Fruit fly (Drosophila melanogaster) whole organism, embryonic: ENCODE results near the gene Tfb5.

ENCODE experiments used
- B-H1 ChIP-seq: fragments of 200-800 bp; sonication (Bioruptor generic); IDR thresholded peaks from 3 replicates; pipeline ENCODE4 v1.3.6; 2022; ENCODE audit warnings: missing biosample characterization, missing genetic modification characterization
- Bgb ChIP-seq: fragments of 200-800 bp; sonication (Bioruptor generic); IDR thresholded peaks from 2 replicates; pipeline ENCODE4 v1.3.6; 2022; ENCODE audit warnings: missing biosample characterization, missing genetic modification characterization; ENCODE audit not compliant: partially characterized antibody
- Bteb2 ChIP-seq: fragments of 200-800 bp; sonication (Bioruptor generic); optimal IDR thresholded peaks from 2 replicates; lab custom pipeline; 2016; ENCODE audit warnings: missing biosample characterization, missing genetic modification characterization
- CG10147 ChIP-seq: fragments of 200-800 bp; sonication (Bioruptor generic); optimal IDR thresholded peaks from 2 replicates; lab custom pipeline; 2019; ENCODE audit warnings: missing biosample characterization, mild to moderate bottlenecking, missing genetic modification characterization, moderate library complexity
- CG12744 ChIP-seq: fragments of 200-800 bp; sonication (Bioruptor generic); optimal IDR thresholded peaks from 2 replicates; lab custom pipeline; 2016; ENCODE audit warnings: missing biosample characterization, missing genetic modification characterization
- CG12942 ChIP-seq: fragments of 200-800 bp; sonication (Bioruptor generic); optimal IDR thresholded peaks from 3 replicates; lab custom pipeline; 2016; ENCODE audit warnings: missing biosample characterization, missing genetic modification characterization
- CG13624 ChIP-seq: fragments of 200-800 bp; sonication (Bioruptor generic); optimal IDR thresholded peaks from 2 replicates; lab custom pipeline; 2016; ENCODE audit warnings: missing biosample characterization, missing genetic modification characterization
- CG14441 ChIP-seq: fragments of 200-800 bp; sonication (Bioruptor generic); IDR thresholded peaks from 2 replicates; pipeline ENCODE4 v1.3.6; 2022; ENCODE audit warnings: missing biosample characterization, missing genetic modification characterization
- CG14860 ChIP-seq: fragments of 200-800 bp; sonication (Bioruptor generic); IDR thresholded peaks from 3 replicates; pipeline ENCODE4 v1.3.6; 2022; ENCODE audit warnings: missing biosample characterization, missing genetic modification characterization; ENCODE audit not compliant: partially characterized antibody
- CG1529 ChIP-seq: fragments of 200-800 bp; sonication (Bioruptor generic); optimal IDR thresholded peaks from 3 replicates; lab custom pipeline; 2018; ENCODE audit warnings: missing biosample characterization, missing genetic modification characterization
- CG1647 ChIP-seq: fragments of 200-800 bp; sonication (Bioruptor generic); optimal IDR thresholded peaks from 3 replicates; lab custom pipeline; 2016; ENCODE audit warnings: missing biosample characterization, missing genetic modification characterization
- CG31365 ChIP-seq: fragments of 200-800 bp; sonication (Bioruptor generic); optimal IDR thresholded peaks from 2 replicates; lab custom pipeline; 2018; ENCODE audit warnings: missing biosample characterization, mild to moderate bottlenecking, missing genetic modification characterization
- CG3163 ChIP-seq: fragments of 200-800 bp; sonication (Bioruptor generic); optimal IDR thresholded peaks from 3 replicates; lab custom pipeline; 2016; ENCODE audit warnings: missing biosample characterization, missing genetic modification characterization
- CG32772 ChIP-seq: fragments of 200-800 bp; sonication (Bioruptor generic); IDR thresholded peaks from 2 replicates; pipeline ENCODE4 v1.3.6; 2022; ENCODE audit warnings: missing biosample characterization, missing genetic modification characterization
- CG33213 ChIP-seq: fragments of 200-800 bp; sonication (Bioruptor generic); optimal IDR thresholded peaks from 3 replicates; lab custom pipeline; 2016; ENCODE audit warnings: missing biosample characterization, missing genetic modification characterization
- CG34224 ChIP-seq: fragments of 200-800 bp; sonication (Bioruptor generic); IDR thresholded peaks from 3 replicates; pipeline ENCODE4 v1.3.6; 2022; ENCODE audit warnings: missing biosample characterization, missing genetic modification characterization; ENCODE audit not compliant: partially characterized antibody
- CG3838 ChIP-seq: fragments of 200-800 bp; sonication (Bioruptor generic); optimal IDR thresholded peaks from 3 replicates; lab custom pipeline; 2016; ENCODE audit warnings: missing biosample characterization, missing genetic modification characterization
- CG43689 ChIP-seq: fragments of 200-800 bp; sonication (Bioruptor generic); IDR thresholded peaks from 2 replicates; pipeline ENCODE4 v1.3.6; 2022; ENCODE audit warnings: missing biosample characterization, missing genetic modification characterization
- CG6175 ChIP-seq: fragments of 200-800 bp; sonication (Bioruptor generic); IDR thresholded peaks from 3 replicates; pipeline ENCODE4 v1.3.6; 2022; ENCODE audit warnings: missing biosample characterization, missing genetic modification characterization
- CG7556 ChIP-seq: fragments of 200-800 bp; sonication (Bioruptor generic); optimal IDR thresholded peaks from 2 replicates; lab custom pipeline; 2017; ENCODE audit warnings: missing biosample characterization, mild to moderate bottlenecking, missing genetic modification characterization
- CG8388 ChIP-seq: fragments of 200-800 bp; sonication (Bioruptor generic); optimal IDR thresholded peaks from 2 replicates; lab custom pipeline; 2019; ENCODE audit warnings: missing biosample characterization, mild to moderate bottlenecking, missing genetic modification characterization, moderate library complexity
- CHES-1-like ChIP-seq: fragments of 200-800 bp; sonication (Bioruptor generic); optimal IDR thresholded peaks from 2 replicates; lab custom pipeline; 2016; ENCODE audit warnings: missing biosample characterization, missing genetic modification characterization
- Dp ChIP-seq: fragments of 200-800 bp; sonication (Bioruptor generic); optimal IDR thresholded peaks from 2 replicates; lab custom pipeline; 2018; ENCODE audit warnings: missing biosample characterization, mild to moderate bottlenecking, missing genetic modification characterization, moderate library complexity
- Dref ChIP-seq: fragments of 200-800 bp; sonication (Bioruptor generic); IDR thresholded peaks from 2 replicates; pipeline ENCODE4 v1.3.6; 2022; ENCODE audit warnings: missing biosample characterization, missing genetic modification characterization
- Ets97D ChIP-seq: fragments of 200-800 bp; sonication (Bioruptor generic); optimal IDR thresholded peaks from 3 replicates; lab custom pipeline; 2016; ENCODE audit warnings: missing biosample characterization, missing genetic modification characterization
- GATAe ChIP-seq: fragments of 200-800 bp; sonication (Bioruptor generic); conservative IDR thresholded peaks from 2 replicates; pipeline ENCODE4 v1.3.6; 2022; ENCODE audit warnings: missing biosample characterization, missing genetic modification characterization
- Gsc ChIP-seq: fragments of 200-800 bp; sonication (Bioruptor generic); IDR thresholded peaks from 2 replicates; pipeline ENCODE4 v1.3.6; 2022; ENCODE audit warnings: missing biosample characterization, missing genetic modification characterization
- Hey ChIP-seq: fragments of 200-800 bp; sonication (Bioruptor generic); optimal IDR thresholded peaks from 3 replicates; lab custom pipeline; 2018; ENCODE audit warnings: missing biosample characterization, mild to moderate bottlenecking, missing genetic modification characterization
- Hmr ChIP-seq: fragments of 200-800 bp; sonication (Bioruptor generic); optimal IDR thresholded peaks from 3 replicates; lab custom pipeline; 2017; ENCODE audit warnings: mild to moderate bottlenecking, missing biosample characterization, missing genetic modification reagents, missing genetic modification characterization
- NFAT ChIP-seq: fragments of 200-800 bp; sonication (Bioruptor generic); IDR thresholded peaks from 2 replicates; pipeline ENCODE4 v1.3.6; 2022; ENCODE audit warnings: missing biosample characterization, missing genetic modification characterization
- Poxn ChIP-seq: fragments of 200-800 bp; sonication (Bioruptor generic); IDR thresholded peaks from 2 replicates; pipeline ENCODE4 v1.3.6; 2022; ENCODE audit warnings: missing biosample characterization, missing genetic modification characterization
- Side ChIP-seq: fragments of 200-800 bp; sonication (Bioruptor generic); optimal IDR thresholded peaks from 2 replicates; lab custom pipeline; 2016; ENCODE audit warnings: missing biosample characterization, missing genetic modification characterization
- Sin3A ChIP-seq: fragments of >200 bp; optimal IDR thresholded peaks from 2 replicates; lab custom pipeline; 2018
- Sry-δ ChIP-seq: fragments of 200-800 bp; sonication (Bioruptor generic); optimal IDR thresholded peaks from 2 replicates; lab custom pipeline; 2016; ENCODE audit warnings: missing biosample characterization, missing genetic modification characterization
- Stat92E ChIP-seq, 3 experiments: fragments of >200 bp in 2 of 3; fragments of 200-800 bp in 1 of 3; sonication (Bioruptor generic) in 1 of 3; optimal IDR thresholded peaks; 2 replicates each; lab custom pipeline; 2017 to 2019; ENCODE audit warnings: missing biosample characterization in 3 of 3, missing genetic modification characterization in 3 of 3, mild to moderate bottlenecking in 1 of 3, moderate library complexity in 1 of 3
- Tbp ChIP-seq: fragments of >200 bp; optimal IDR thresholded peaks from 2 replicates; lab custom pipeline; 2018; ENCODE audit warnings: missing biosample characterization, missing genetic modification characterization
- al ChIP-seq: fragments of 200-800 bp; sonication (Bioruptor generic); IDR thresholded peaks from 2 replicates; pipeline ENCODE4 v1.3.6; 2022; ENCODE audit warnings: missing biosample characterization, missing genetic modification characterization
- ase ChIP-seq: fragments of 200-800 bp; sonication (Bioruptor generic); IDR thresholded peaks from 3 replicates; pipeline ENCODE4 v1.3.6; 2022; ENCODE audit warnings: missing biosample characterization, missing genetic modification characterization
- cad ChIP-seq: fragments of >200 bp; optimal IDR thresholded peaks from 2 replicates; lab custom pipeline; 2017; ENCODE audit warnings: missing biosample characterization, missing genetic modification characterization
- cg ChIP-seq: fragments of 200-800 bp; sonication (Bioruptor generic); optimal IDR thresholded peaks from 3 replicates; lab custom pipeline; 2019; ENCODE audit warnings: missing biosample characterization, mild to moderate bottlenecking, missing genetic modification characterization, moderate library complexity
- chm ChIP-seq: fragments of 200-800 bp; sonication (Bioruptor generic); IDR thresholded peaks from 2 replicates; pipeline ENCODE4 v1.3.6; 2022; ENCODE audit warnings: missing biosample characterization, missing genetic modification characterization
- dpn ChIP-seq, 2 experiments: fragments of 200-800 bp; sonication (Bioruptor generic); optimal IDR thresholded peaks; 3 replicates each; lab custom pipeline; 2016; ENCODE audit warnings: missing biosample characterization in 2 of 2, missing genetic modification characterization in 2 of 2
- dysf ChIP-seq: fragments of 200-800 bp; sonication (Bioruptor generic); IDR thresholded peaks from 3 replicates; pipeline ENCODE4 v1.3.6; 2022; ENCODE audit warnings: missing biosample characterization, missing genetic modification characterization
- gcm2 ChIP-seq: fragments of 200-800 bp; sonication (Bioruptor generic); optimal IDR thresholded peaks from 2 replicates; lab custom pipeline; 2016; ENCODE audit warnings: missing biosample characterization, missing genetic modification characterization
- gfzf ChIP-seq: fragments of 200-800 bp; sonication (Bioruptor generic); optimal IDR thresholded peaks from 2 replicates; lab custom pipeline; 2016; ENCODE audit warnings: missing biosample characterization, mild to moderate bottlenecking, missing genetic modification characterization, moderate library complexity
- gro ChIP-seq: fragments of 200-800 bp; sonication (Bioruptor generic); optimal IDR thresholded peaks from 2 replicates; lab custom pipeline; 2016; ENCODE audit warnings: missing biosample characterization, missing genetic modification characterization
- phol ChIP-seq: fragments of 200-800 bp; sonication (Bioruptor generic); optimal IDR thresholded peaks from 3 replicates; lab custom pipeline; 2018; ENCODE audit warnings: missing biosample characterization, mild to moderate bottlenecking, missing genetic modification characterization, moderate library complexity
- row ChIP-seq: fragments of 200-800 bp; sonication (Bioruptor generic); IDR thresholded peaks from 3 replicates; pipeline ENCODE4 v1.3.6; 2022; ENCODE audit warnings: missing biosample characterization, missing genetic modification characterization
- sisA ChIP-seq: fragments of 200-800 bp; sonication (Bioruptor generic); IDR thresholded peaks from 2 replicates; pipeline ENCODE4 v1.3.6; 2022; ENCODE audit warnings: missing biosample characterization, missing genetic modification characterization
- slbo ChIP-seq: fragments of 200-800 bp; sonication (Bioruptor generic); IDR thresholded peaks from 2 replicates; pipeline ENCODE4 v1.3.6; 2022; ENCODE audit warnings: missing biosample characterization, missing genetic modification characterization
- tx ChIP-seq: fragments of 200-800 bp; sonication (Bioruptor generic); optimal IDR thresholded peaks from 2 replicates; lab custom pipeline; 2016; ENCODE audit warnings: missing biosample characterization, missing genetic modification characterization

Gene Tfb5

dm6 chr2L:5009306-5010030 lies 1.2 kb downstream of the Tfb5 start, which contains the start of gene Rtnl1 (continued):
- peak; percentile 48; the same call in 1 of the 2 replicates for TF ChIP-seq chm (GFP tag; lab: Robert Waterston, UW)
- TF ChIP-seq Sin3A, result peak; percentile 95
- peak; percentile 71 for TF ChIP-seq CG13624 (GFP tag; lab: Kevin White, UChicago)
- TF ChIP-seq Ets97D, result peak; percentile 86
- TF ChIP-seq Stat92E (GFP tag; optimal IDR thresholded peaks at IDR 0.05; lab: Kevin White, UChicago), result no peak
- TF ChIP-seq Bteb2 (GFP tag; lab: Kevin White, UChicago), result peak; percentile 21
- no peak for TF ChIP-seq Hey
- TF ChIP-seq CG3838 (GFP tag; lab: Kevin White, UChicago), result no peak
- TF ChIP-seq CG14441, result no peak
- TF ChIP-seq CG43689, result no peak
- no peak for TF ChIP-seq GATAe (GFP tag; lab: Robert Waterston, UW)
- TF ChIP-seq NFAT (GFP tag; lab: Robert Waterston, UW), result peak; percentile 53; the same call in 1 of the 2 replicates
- TF ChIP-seq Sry-δ (GFP tag; lab: Kevin White, UChicago), result peak; percentile 100
- TF ChIP-seq Hmr (GFP tag; lab: Kevin White, UChicago), result peak; percentile 73
- no peak for TF ChIP-seq CG12942 (GFP tag; lab: Kevin White, UChicago)
- TF ChIP-seq Bgb (GFP tag; lab: Robert Waterston, UW), result peak; percentile 95
- TF ChIP-seq CG31365, result peak; percentile 47
- peak; percentile 69 for TF ChIP-seq Dref (GFP tag; lab: Robert Waterston, UW)
- TF ChIP-seq gro (GFP tag; lab: Kevin White, UChicago), result peak; percentile 84
- TF ChIP-seq Side (GFP tag; lab: Kevin White, UChicago), result peak; percentile 3
- peak; percentile 43 for TF ChIP-seq CG1647
- TF ChIP-seq dysf (GFP tag; lab: Robert Waterston, UW), result 0 out of 3 replicates have a peak, but pooled peaks have one; percentile 12
- TF ChIP-seq CG10147 (GFP tag; lab: Kevin White, UChicago), result peak; percentile 27
- TF ChIP-seq gcm2 (GFP tag; lab: Kevin White, UChicago), result peak; percentile 37
- no peak for TF ChIP-seq CG32772
- no peak for TF ChIP-seq B-H1 (GFP tag; lab: Robert Waterston, UW)
- no peak for TF ChIP-seq CG8388 (GFP tag; lab: Kevin White, UChicago)
- TF ChIP-seq phol (tag; lab: Kevin White, UChicago), result peak; percentile 81
- peak; percentile 87 for TF ChIP-seq CG33213
- TF ChIP-seq CG12744, result peak; percentile 46
- TF ChIP-seq gfzf (GFP tag; lab: Kevin White, UChicago), result peak; percentile 99
- peak; percentile 79 for TF ChIP-seq CG14860 (GFP tag; lab: Robert Waterston, UW)
- no peak for TF ChIP-seq cad (GFP tag; lab: Kevin White, UChicago)
- TF ChIP-seq CG34224 (GFP tag; lab: Robert Waterston, UW), result peak; percentile 90
- peak; percentile 78 for TF ChIP-seq CHES-1-like (GFP tag; lab: Kevin White, UChicago)
- peak; percentile 51; the same call in 1 of the 2 replicates for TF ChIP-seq slbo (GFP tag; lab: Robert Waterston, UW)
- peak; percentile 88 for TF ChIP-seq Dp (GFP tag; lab: Kevin White, UChicago)
- peak; percentile 8 for TF ChIP-seq CG7556
- TF ChIP-seq CG1529, result no peak
- TF ChIP-seq al (GFP tag; lab: Robert Waterston, UW), result peak; percentile 37; the same call in 1 of the 2 replicates
- TF ChIP-seq row (GFP tag; lab: Robert Waterston, UW), result peak; percentile 57
- peak; percentile 44 for TF ChIP-seq Tbp
- no peak for TF ChIP-seq CG3163
- TF ChIP-seq CG6175, result 0 out of 3 replicates have a peak, but pooled peaks have one; percentile 7
- no peak for TF ChIP-seq ase (GFP tag; lab: Robert Waterston, UW)
- TF ChIP-seq sisA (GFP tag; lab: Robert Waterston, UW), result no peak; the same call in 1 of the 2 replicates
- no peak for TF ChIP-seq Gsc (GFP tag; lab: Robert Waterston, UW)
- TF ChIP-seq Poxn (GFP tag; lab: Robert Waterston, UW), result no peak
- TF ChIP-seq tx (GFP tag; lab: Kevin White, UChicago), result peak; percentile 11
- TF ChIP-seq cg, result peak; percentile 95
- TF ChIP-seq dpn (GFP tag; optimal IDR thresholded peaks at IDR 0.05; lab: Kevin White, UChicago), result peak; percentile 42 to 52
